Worm (Caenorhabditis elegans) whole organism, mixed stage, embryonic: Measurements from ENCODE around the gene C36C5.15.

Source experiments
- M03D4.4 ChIP-seq: sonication (generic microtip); optimal IDR thresholded peaks from 2 replicates; lab custom pipeline; 2017; ENCODE audit warnings: mild to moderate bottlenecking, missing genetic modification characterization, missing compliant biosample characterization
- bed-3 ChIP-seq: fragments of 200-800 bp; sonication (Bioruptor generic); optimal IDR thresholded peaks from 3 replicates; lab custom pipeline; 2018; ENCODE audit warnings: mild to moderate bottlenecking, missing genetic modification characterization, moderate library complexity, missing compliant biosample characterization
- blmp-1 ChIP-seq: fragments of 150-350 bp; optimal IDR thresholded peaks from 2 replicates; lab custom pipeline; 2014; ENCODE audit warnings: missing biosample characterization, missing genetic modification characterization
- ceh-39 ChIP-seq: fragments of 150-350 bp; optimal IDR thresholded peaks from 2 replicates; lab custom pipeline; 2014; ENCODE audit warnings: missing biosample characterization, missing genetic modification characterization
- ceh-43 ChIP-seq: fragments of 200-800 bp; sonication (Bioruptor generic); optimal IDR thresholded peaks from 2 replicates; lab custom pipeline; 2018; ENCODE audit warnings: mild to moderate bottlenecking, missing genetic modification characterization, moderate library complexity, missing compliant biosample characterization
- ceh-83 ChIP-seq: fragments of 200-800 bp; sonication (Bioruptor generic); optimal IDR thresholded peaks from 2 replicates; lab custom pipeline; 2018; ENCODE audit warnings: mild to moderate bottlenecking, missing genetic modification characterization, missing compliant biosample characterization
- cnd-1 ChIP-seq: fragments of 200-800 bp; sonication (Bioruptor generic); optimal IDR thresholded peaks from 2 replicates; lab custom pipeline; 2018; ENCODE audit warnings: mild to moderate bottlenecking, missing genetic modification characterization, missing compliant biosample characterization
- drap-1 ChIP-seq: fragments of 200-800 bp; sonication (Bioruptor generic); optimal IDR thresholded peaks from 3 replicates; lab custom pipeline; 2018; ENCODE audit warnings: mild to moderate bottlenecking, missing genetic modification characterization, missing compliant biosample characterization
- elt-1 ChIP-seq: sonication (generic microtip); optimal IDR thresholded peaks from 2 replicates; lab custom pipeline; 2017; ENCODE audit warnings: missing genetic modification characterization, mild to moderate bottlenecking, missing compliant biosample characterization, antibody characterized with exemption, moderate library complexity, borderline replicate concordance; ENCODE audit not compliant: insufficient read depth
- elt-3 ChIP-seq: fragments of 150-350 bp; optimal IDR thresholded peaks from 2 replicates; lab custom pipeline; 2014; ENCODE audit warnings: missing biosample characterization, missing genetic modification characterization
- flh-1 ChIP-seq: fragments of 200-800 bp; sonication (Bioruptor generic); optimal IDR thresholded peaks from 2 replicates; lab custom pipeline; 2018; ENCODE audit warnings: mild to moderate bottlenecking, missing genetic modification characterization, moderate library complexity, missing compliant biosample characterization
- ham-2 ChIP-seq: fragments of 200-800 bp; sonication (Bioruptor generic); optimal IDR thresholded peaks from 2 replicates; lab custom pipeline; 2018; ENCODE audit warnings: mild to moderate bottlenecking, missing genetic modification characterization, missing compliant biosample characterization
- hlh-1 ChIP-seq: fragments of 150-350 bp; optimal IDR thresholded peaks from 2 replicates; lab custom pipeline; 2014; ENCODE audit warnings: missing biosample characterization, missing genetic modification reagents, missing genetic modification characterization
- lin-32 ChIP-seq: fragments of 200-800 bp; sonication (Bioruptor generic); optimal IDR thresholded peaks from 2 replicates; lab custom pipeline; 2018; ENCODE audit warnings: mild to moderate bottlenecking, missing genetic modification characterization, missing compliant biosample characterization
- lsy-2 ChIP-seq: fragments of 150-350 bp; optimal IDR thresholded peaks from 2 replicates; lab custom pipeline; 2014; ENCODE audit warnings: missing biosample characterization, missing genetic modification characterization
- mep-1 ChIP-seq: fragments of 150-350 bp; optimal IDR thresholded peaks from 2 replicates; lab custom pipeline; 2017; ENCODE audit warnings: missing biosample characterization, missing genetic modification reagents, missing genetic modification characterization, inconsistent platforms
- mls-2 ChIP-seq: sonication (generic microtip); optimal IDR thresholded peaks from 2 replicates; lab custom pipeline; 2016; ENCODE audit warnings: mild to moderate bottlenecking, missing genetic modification characterization, moderate library complexity, missing compliant biosample characterization
- nhr-12 ChIP-seq: fragments of 150-350 bp; optimal IDR thresholded peaks from 2 replicates; lab custom pipeline; 2014; ENCODE audit warnings: missing biosample characterization, missing genetic modification characterization
- nhr-2 ChIP-seq: fragments of 150-350 bp; optimal IDR thresholded peaks from 2 replicates; lab custom pipeline; 2014; ENCODE audit warnings: missing biosample characterization, missing genetic modification characterization
- nhr-237 ChIP-seq: fragments of 150-350 bp; optimal IDR thresholded peaks from 2 replicates; lab custom pipeline; 2014; ENCODE audit warnings: missing biosample characterization, missing genetic modification characterization
- nhr-28 ChIP-seq: fragments of 150-350 bp; optimal IDR thresholded peaks from 2 replicates; lab custom pipeline; 2014; ENCODE audit warnings: missing biosample characterization, missing genetic modification characterization
- nhr-76 ChIP-seq: sonication (generic microtip); optimal IDR thresholded peaks from 2 replicates; lab custom pipeline; 2017; ENCODE audit warnings: missing biosample characterization, missing genetic modification characterization
- pha-4 ChIP-seq: fragments of 150-350 bp; optimal IDR thresholded peaks from 2 replicates; lab custom pipeline; 2018; ENCODE audit warnings: missing biosample characterization, missing genetic modification reagents, missing genetic modification characterization
- sem-2 ChIP-seq: fragments of 200-800 bp; sonication (Bioruptor generic); optimal IDR thresholded peaks from 2 replicates; lab custom pipeline; 2018; ENCODE audit warnings: mild to moderate bottlenecking, missing genetic modification characterization, missing compliant biosample characterization
- snpc-4 ChIP-seq: fragments of 150-350 bp; optimal IDR thresholded peaks from 2 replicates; lab custom pipeline; 2014; ENCODE audit warnings: missing biosample characterization, missing genetic modification characterization
- sptf-1 ChIP-seq: sonication (generic microtip); optimal IDR thresholded peaks from 2 replicates; lab custom pipeline; 2017; ENCODE audit warnings: mild to moderate bottlenecking, missing genetic modification characterization, moderate library complexity, missing compliant biosample characterization
- tbx-8 ChIP-seq: fragments of 200-800 bp; sonication (Bioruptor generic); optimal IDR thresholded peaks from 2 replicates; lab custom pipeline; 2018; ENCODE audit warnings: mild to moderate bottlenecking, missing genetic modification characterization, moderate library complexity, missing compliant biosample characterization
- unc-120 ChIP-seq: sonication (generic microtip); optimal IDR thresholded peaks from 2 replicates; lab custom pipeline; 2017; ENCODE audit warnings: missing genetic modification characterization, missing compliant biosample characterization; ENCODE audit not compliant: poor library complexity, severe bottlenecking
- unc-39 ChIP-seq: fragments of 150-350 bp; optimal IDR thresholded peaks from 2 replicates; lab custom pipeline; 2014; ENCODE audit warnings: missing biosample characterization, missing genetic modification characterization
- unc-62 ChIP-seq: fragments of 150-350 bp; optimal IDR thresholded peaks from 2 replicates; lab custom pipeline; 2014; ENCODE audit warnings: missing biosample characterization, missing genetic modification reagents, missing genetic modification characterization
- zip-8 ChIP-seq: fragments of 150-350 bp; optimal IDR thresholded peaks from 2 replicates; lab custom pipeline; 2014; ENCODE audit warnings: missing biosample characterization, missing genetic modification characterization
- ztf-11 ChIP-seq: fragments of 150-350 bp; optimal IDR thresholded peaks from 2 replicates; lab custom pipeline; 2014; ENCODE audit warnings: missing biosample characterization, missing genetic modification characterization

The C36C5.15 gene

ce11 chrV:3171625-3172024 lies 3.1 kb upstream of the C36C5.15 start:
- TF ChIP-seq lsy-2 (no peak), nhr-76 (tag; lab: Kevin White, UChicago) (no peak), nhr-2 (no peak)

DNA sequence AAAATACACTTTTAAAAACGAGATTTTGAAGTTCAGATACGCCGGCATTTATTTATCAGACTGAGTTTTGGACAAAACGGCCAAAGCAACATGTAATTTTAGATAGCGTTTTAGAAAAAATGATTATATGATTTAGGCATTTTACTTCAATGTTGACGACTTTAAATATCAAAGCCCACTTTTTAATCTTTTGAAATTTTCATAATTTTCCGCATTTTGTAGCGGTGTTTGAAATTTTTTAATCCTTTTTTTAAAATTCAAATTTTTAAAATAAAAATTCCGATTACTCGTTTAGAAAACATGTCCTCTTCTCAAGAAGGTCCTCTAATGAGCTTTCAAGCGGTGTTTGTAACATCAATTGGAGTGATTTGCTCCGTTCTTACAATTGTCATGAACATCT lies 1.3 kb upstream of the C36C5.15 start, which contains the start of gene srbc-6:
Gene srbc-6, plus strand, starts transcription at position 301 of the 400 bp plus-strand sequence.
- no peak for TF ChIP-seq ceh-43
- no peak for TF ChIP-seq mls-2 (tag; lab: Kevin White, UChicago)
- no peak for TF ChIP-seq hlh-1 (tag; lab: Kevin White, UChicago)
- no peak for TF ChIP-seq ceh-39 (tag; lab: Kevin White, UChicago)
- TF ChIP-seq zip-8 = no peak
- TF ChIP-seq ceh-83 (GFP tag; lab: Kevin White, UChicago) = no peak
- no peak for TF ChIP-seq flh-1 (GFP tag; lab: Kevin White, UChicago)
- no peak for TF ChIP-seq ztf-11 (tag; lab: Kevin White, UChicago)
- TF ChIP-seq pha-4 (tag; lab: Kevin White, UChicago) = no peak

DNA sequence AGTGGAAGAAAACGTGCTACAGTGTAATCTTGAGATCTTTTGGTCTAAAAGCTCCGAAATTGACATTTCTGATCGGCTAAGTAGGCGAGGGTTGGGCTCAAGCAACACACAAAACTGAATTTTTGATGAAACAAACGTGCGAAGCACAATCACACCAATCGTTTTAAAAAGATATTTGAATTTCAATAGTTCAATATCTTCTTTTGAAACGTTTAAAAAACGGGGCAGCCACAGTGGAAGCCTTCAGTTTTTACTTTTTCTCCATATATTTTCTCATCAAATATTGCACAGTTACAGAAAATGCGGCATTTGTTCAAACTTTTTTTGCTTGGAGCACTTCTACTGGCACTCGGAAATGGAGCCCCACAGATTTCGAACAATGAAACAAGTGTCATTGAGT lies 2.3 kb downstream of the C36C5.15 start, which contains the start of gene C36C5.4:
Gene C36C5.4, plus strand, starts transcription at position 301 of the 400 bp plus-strand sequence.
- no peak for TF ChIP-seq drap-1 (GFP tag; lab: Kevin White, UChicago)
- TF ChIP-seq unc-62 (GFP tag; lab: Kevin White, UChicago) = no peak
- no peak for TF ChIP-seq ceh-43
- no peak for TF ChIP-seq bed-3
- no peak for TF ChIP-seq tbx-8
- TF ChIP-seq elt-3 (tag; lab: Kevin White, UChicago) = no peak
- TF ChIP-seq nhr-12 (tag; lab: Kevin White, UChicago) = no peak
- TF ChIP-seq hlh-1 (tag; lab: Kevin White, UChicago) = no peak
- no peak for TF ChIP-seq nhr-237 (tag; lab: Kevin White, UChicago)
- no peak for TF ChIP-seq ceh-83 (GFP tag; lab: Kevin White, UChicago)

ce11 chrV:3165438-3165837 lies 3.1 kb downstream of the C36C5.15 start, which contains the start of gene C36C5.14:
TSS of gene C36C5.14 (minus strand) at chrV:3165538.
- TF ChIP-seq mep-1 (tag; lab: Kevin White, UChicago) (no peak), cnd-1 (tag; lab: Kevin White, UChicago) (no peak), lin-32 (GFP tag; lab: Kevin White, UChicago) (no peak), unc-120 (tag; lab: Kevin White, UChicago) (no peak), ztf-11 (tag; lab: Kevin White, UChicago) (no peak), bed-3 (no peak), sptf-1 (no peak), lsy-2 (no peak), ham-2 (GFP tag; lab: Kevin White, UChicago) (no peak), nhr-76 (tag; lab: Kevin White, UChicago) (no peak), ceh-83 (GFP tag; lab: Kevin White, UChicago) (no peak), unc-39 (tag; lab: Kevin White, UChicago) (no peak), zip-8 (no peak), hlh-1 (tag; lab: Kevin White, UChicago) (no peak), tbx-8 (no peak), nhr-28 (no peak), elt-1 (no peak), elt-3 (tag; lab: Kevin White, UChicago) (no peak)

DNA sequence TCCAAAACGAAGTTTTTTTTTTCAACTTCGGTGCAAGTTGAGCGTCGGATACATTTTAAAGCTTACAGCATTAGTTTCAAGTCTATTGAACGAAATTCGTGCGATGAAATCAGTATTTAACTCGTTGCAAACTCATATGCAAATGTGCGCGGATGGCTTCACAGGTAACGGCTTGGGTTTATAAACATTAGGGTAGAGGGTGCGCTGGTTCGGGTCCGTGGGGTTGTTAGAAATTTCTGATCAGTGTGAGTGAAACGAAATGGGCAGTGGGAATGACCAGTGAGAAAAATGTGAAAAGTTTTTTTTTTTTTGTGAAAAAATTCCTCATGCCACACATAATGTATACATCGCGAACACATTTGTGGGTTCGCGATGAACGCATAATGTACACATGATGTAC lies 5.4 kb downstream of the C36C5.15 start:
- TF ChIP-seq blmp-1 (tag; lab: Kevin White, UChicago) = no peak
- TF ChIP-seq snpc-4 (tag; lab: Kevin White, UChicago) = no peak
- TF ChIP-seq ztf-11 (tag; lab: Kevin White, UChicago) = no peak
- no peak for TF ChIP-seq M03D4.4 (tag; lab: Kevin White, UChicago)
- no peak for TF ChIP-seq unc-39 (tag; lab: Kevin White, UChicago)
- no peak for TF ChIP-seq cnd-1 (tag; lab: Kevin White, UChicago)
- no peak for TF ChIP-seq ham-2 (GFP tag; lab: Kevin White, UChicago)
- no peak for TF ChIP-seq nhr-12 (tag; lab: Kevin White, UChicago)
- no peak for TF ChIP-seq lsy-2
- no peak for TF ChIP-seq nhr-76 (tag; lab: Kevin White, UChicago)
- no peak for TF ChIP-seq hlh-1 (tag; lab: Kevin White, UChicago)
- TF ChIP-seq flh-1 (GFP tag; lab: Kevin White, UChicago) = no peak
- no peak for TF ChIP-seq mep-1 (tag; lab: Kevin White, UChicago)
- TF ChIP-seq sem-2 (GFP tag; lab: Kevin White, UChicago) = no peak
